Worm (Caenorhabditis elegans) whole organism, L3 larva: ENCODE measurements around the gene col-128.

ENCODE experiments used
- R02D3.7 ChIP-seq: fragments of 150-350 bp; optimal IDR thresholded peaks from 2 replicates; lab custom pipeline; 2014; ENCODE audit warnings: missing biosample characterization, missing genetic modification characterization
- ama-1 ChIP-seq: fragments of 150-350 bp; optimal IDR thresholded peaks from 2 replicates; lab custom pipeline; 2018
- ceh-16 ChIP-seq: sonication (generic microtip); optimal IDR thresholded peaks from 2 replicates; lab custom pipeline; 2017; ENCODE audit warnings: missing biosample characterization, missing genetic modification characterization
- ceh-28 ChIP-seq: fragments of 150-350 bp; optimal IDR thresholded peaks from 2 replicates; lab custom pipeline; 2014; ENCODE audit warnings: missing biosample characterization, missing genetic modification reagents, missing genetic modification characterization
- ceh-82 ChIP-seq: fragments of 150-350 bp; optimal IDR thresholded peaks from 2 replicates; lab custom pipeline; 2014; ENCODE audit warnings: missing biosample characterization, missing genetic modification characterization
- egl-27 ChIP-seq: sonication (generic microtip); optimal IDR thresholded peaks from 4 replicates; lab custom pipeline; 2017; ENCODE audit warnings: missing biosample characterization, missing genetic modification reagents, missing genetic modification characterization
- egl-5 ChIP-seq: fragments of 150-350 bp; optimal IDR thresholded peaks from 2 replicates; lab custom pipeline; 2017; ENCODE audit warnings: missing biosample characterization, missing genetic modification reagents, missing genetic modification characterization, inconsistent platforms
- elt-1 ChIP-seq: fragments of 150-350 bp; optimal IDR thresholded peaks from 2 replicates; lab custom pipeline; 2014; ENCODE audit warnings: missing biosample characterization, missing genetic modification characterization
- elt-2 ChIP-seq: sonication (generic microtip); optimal IDR thresholded peaks from 2 replicates; lab custom pipeline; 2016; ENCODE audit warnings: missing genetic modification reagents, mild to moderate bottlenecking, missing genetic modification characterization, missing compliant biosample characterization
- fkh-2 ChIP-seq: fragments of 150-350 bp; optimal IDR thresholded peaks from 2 replicates; lab custom pipeline; 2014; ENCODE audit warnings: missing biosample characterization, missing genetic modification reagents, missing genetic modification characterization
- fos-1 ChIP-seq: fragments of 150-350 bp; optimal IDR thresholded peaks from 2 replicates; lab custom pipeline; 2014; ENCODE audit warnings: missing biosample characterization, missing genetic modification characterization
- hmg-11 ChIP-seq: sonication (generic microtip); optimal IDR thresholded peaks from 2 replicates; lab custom pipeline; 2016; ENCODE audit warnings: missing genetic modification characterization, missing compliant biosample characterization
- jun-1 ChIP-seq: fragments of 150-350 bp; optimal IDR thresholded peaks from 2 replicates; lab custom pipeline; 2014; ENCODE audit warnings: missing biosample characterization, missing genetic modification reagents, missing genetic modification characterization
- lin-15B ChIP-seq: fragments of 150-350 bp; optimal IDR thresholded peaks from 2 replicates; lab custom pipeline; 2014; ENCODE audit warnings: missing biosample characterization, missing genetic modification characterization
- lin-39 ChIP-seq: fragments of 150-350 bp; optimal IDR thresholded peaks from 2 replicates; lab custom pipeline; 2018; ENCODE audit warnings: missing biosample characterization, missing genetic modification reagents, missing genetic modification characterization
- mml-1 ChIP-seq: fragments of 150-350 bp; sonication (generic microtip); optimal IDR thresholded peaks from 3 replicates; lab custom pipeline; 2014; ENCODE audit warnings: missing biosample characterization, missing genetic modification characterization
- nfya-1 ChIP-seq: sonication (generic microtip); optimal IDR thresholded peaks from 2 replicates; lab custom pipeline; 2017; ENCODE audit warnings: missing genetic modification characterization, mild to moderate bottlenecking, missing compliant biosample characterization, antibody characterized with exemption, moderate library complexity; ENCODE audit not compliant: insufficient read depth
- nhr-11 ChIP-seq: fragments of 150-350 bp; optimal IDR thresholded peaks from 2 replicates; lab custom pipeline; 2014; ENCODE audit warnings: missing biosample characterization, missing genetic modification characterization
- nhr-12 ChIP-seq: fragments of 150-350 bp; optimal IDR thresholded peaks from 2 replicates; lab custom pipeline; 2014; ENCODE audit warnings: missing biosample characterization, missing genetic modification characterization
- nhr-23 ChIP-seq: fragments of 150-350 bp; optimal IDR thresholded peaks from 2 replicates; lab custom pipeline; 2014; ENCODE audit warnings: missing biosample characterization, missing genetic modification reagents, missing genetic modification characterization
- nhr-237 ChIP-seq: fragments of 150-350 bp; optimal IDR thresholded peaks from 2 replicates; lab custom pipeline; 2014; ENCODE audit warnings: missing biosample characterization, missing genetic modification characterization
- nhr-25 ChIP-seq: sonication (generic microtip); optimal IDR thresholded peaks from 2 replicates; lab custom pipeline; 2017; ENCODE audit warnings: missing biosample characterization, missing genetic modification characterization
- nhr-43 ChIP-seq: sonication (generic microtip); optimal IDR thresholded peaks from 2 replicates; lab custom pipeline; 2016; ENCODE audit warnings: mild to moderate bottlenecking, missing genetic modification characterization, missing compliant biosample characterization; ENCODE audit not compliant: poor library complexity, severe bottlenecking
- nhr-67 ChIP-seq: fragments of 150-350 bp; optimal IDR thresholded peaks from 2 replicates; lab custom pipeline; 2014; ENCODE audit warnings: missing biosample characterization, missing genetic modification characterization
- nhr-76 ChIP-seq: fragments of 150-350 bp; sonication (generic microtip); optimal IDR thresholded peaks from 5 replicates; lab custom pipeline; 2014; ENCODE audit warnings: missing biosample characterization, missing genetic modification characterization
- nhr-77 ChIP-seq: fragments of 150-350 bp; optimal IDR thresholded peaks from 2 replicates; lab custom pipeline; 2014; ENCODE audit warnings: missing biosample characterization, missing genetic modification characterization
- pha-4 ChIP-seq: fragments of 150-350 bp; optimal IDR thresholded peaks from 2 replicates; lab custom pipeline; 2014; ENCODE audit warnings: missing biosample characterization, missing genetic modification reagents, missing genetic modification characterization
- pqm-1 ChIP-seq: fragments of 150-350 bp; optimal IDR thresholded peaks from 2 replicates; lab custom pipeline; 2017; ENCODE audit warnings: missing biosample characterization, missing genetic modification characterization, inconsistent platforms
- skn-1 ChIP-seq: fragments of 150-350 bp; optimal IDR thresholded peaks from 2 replicates; lab custom pipeline; 2014; ENCODE audit warnings: missing biosample characterization, missing genetic modification characterization
- snpc-4 ChIP-seq: fragments of 150-350 bp; optimal IDR thresholded peaks from 2 replicates; lab custom pipeline; 2014; ENCODE audit warnings: missing biosample characterization, missing genetic modification characterization
- tbx-2 ChIP-seq: sonication (generic microtip); optimal IDR thresholded peaks from 2 replicates; lab custom pipeline; 2016; ENCODE audit warnings: mild to moderate bottlenecking, missing genetic modification characterization, missing compliant biosample characterization
- unc-62 ChIP-seq: fragments of 150-350 bp; sonication (generic microtip); optimal IDR thresholded peaks from 4 replicates; lab custom pipeline; 2014; ENCODE audit warnings: missing biosample characterization, missing genetic modification reagents, missing genetic modification characterization
- zag-1 ChIP-seq: fragments of 150-350 bp; optimal IDR thresholded peaks from 2 replicates; lab custom pipeline; 2014; ENCODE audit warnings: missing biosample characterization, missing genetic modification characterization
- ztf-4 ChIP-seq: fragments of 150-350 bp; optimal IDR thresholded peaks from 2 replicates; lab custom pipeline; 2014; ENCODE audit warnings: missing biosample characterization, missing genetic modification characterization

The col-128 gene

DNA sequence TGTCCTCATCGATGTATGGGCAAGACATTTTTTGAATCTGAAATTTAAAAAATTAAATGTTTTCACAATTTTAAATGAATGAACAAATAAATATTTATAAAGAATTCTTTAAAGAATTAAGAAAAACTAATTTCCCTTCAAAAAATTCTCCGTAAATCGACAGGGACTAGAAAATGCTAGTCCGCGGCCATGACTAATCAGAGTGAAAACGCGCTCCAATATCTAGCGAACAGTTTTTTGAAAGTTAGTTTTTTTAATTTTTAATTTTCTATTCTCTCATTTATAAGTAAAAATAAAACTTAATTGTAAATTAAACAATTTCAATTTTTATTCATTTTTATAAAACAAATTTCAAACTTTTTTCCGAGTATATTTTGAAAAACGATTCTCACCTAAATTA lies 41.1 kb upstream of the col-128 start:
- TF ChIP-seq pha-4 (peak; percentile 82), mml-1 (no peak), lin-15B (peak; percentile 67), nhr-23 (tag; lab: Kevin White, UChicago) (peak; percentile 61), ama-1 (peak; percentile 18), zag-1 (tag; lab: Kevin White, UChicago) (no peak), nfya-1 (peak; percentile 69), R02D3.7 (tag; lab: Kevin White, UChicago) (peak; percentile 81), nhr-43 (tag; lab: Kevin White, UChicago) (peak; percentile 34)

DNA sequence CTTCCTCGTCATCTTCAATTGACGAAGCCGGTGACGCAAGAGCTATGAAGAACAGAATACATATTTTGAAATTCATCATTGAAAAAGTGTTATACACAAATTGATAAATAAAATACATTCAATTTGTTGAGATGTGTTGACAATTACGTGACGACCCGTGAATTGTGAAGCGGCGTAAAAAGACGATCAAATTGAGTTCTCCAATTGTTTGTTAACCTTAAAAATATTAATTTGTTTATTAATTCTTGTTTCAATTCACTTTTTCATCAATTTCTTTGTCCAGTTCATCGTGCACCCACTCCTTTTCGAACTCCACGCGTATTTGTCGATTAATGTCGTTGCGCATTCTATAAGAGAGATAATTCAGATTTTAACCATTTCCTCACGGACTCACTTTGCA lies 40.4 kb upstream of the col-128 start, which contains the start of gene spe-36:
TSS of gene spe-36 (minus strand) at position 101 of the 400 bp plus-strand sequence.
- no peak for TF ChIP-seq nhr-23 (tag; lab: Kevin White, UChicago)
- TF ChIP-seq elt-2 (tag; lab: Kevin White, UChicago) = no peak
- no peak for TF ChIP-seq nhr-67 (tag; lab: Kevin White, UChicago)
- TF ChIP-seq nfya-1 = no peak
- TF ChIP-seq fkh-2 (tag; lab: Kevin White, UChicago) = no peak
- TF ChIP-seq unc-62 (GFP tag; lab: Kevin White, UChicago) = no peak
- TF ChIP-seq lin-39 = no peak
- no peak for TF ChIP-seq ztf-4 (tag; lab: Kevin White, UChicago)
- TF ChIP-seq nhr-237 (tag; lab: Kevin White, UChicago) = no peak
- TF ChIP-seq nhr-77 (tag; lab: Kevin White, UChicago) = no peak
- no peak for TF ChIP-seq skn-1 (tag; lab: Kevin White, UChicago)

DNA sequence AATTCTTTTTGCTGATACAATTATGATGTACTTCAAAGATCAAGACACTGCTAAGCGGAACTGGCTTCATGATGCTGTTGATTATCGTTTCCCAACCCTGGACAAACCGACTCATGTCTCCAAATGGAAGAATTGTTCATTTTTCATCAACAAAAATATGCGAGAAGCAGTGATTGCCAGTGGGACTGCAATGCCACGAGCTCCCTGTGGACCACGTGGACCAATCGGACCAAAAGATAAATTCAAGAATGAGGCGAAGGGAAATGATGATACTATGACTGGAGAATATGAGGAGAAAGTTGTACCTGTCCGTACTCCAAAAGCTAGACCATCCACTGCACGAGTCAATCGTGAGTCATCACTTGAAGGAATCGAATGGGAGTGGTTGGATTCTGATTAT lies 34.7 kb upstream of the col-128 start:
- no peak for TF ChIP-seq egl-27
- TF ChIP-seq ceh-28 (tag; lab: Kevin White, UChicago) = no peak
- no peak for TF ChIP-seq nhr-12
- TF ChIP-seq snpc-4 (tag; lab: Kevin White, UChicago) = no peak
- TF ChIP-seq nhr-25 (tag; lab: Kevin White, UChicago) = no peak
- no peak for TF ChIP-seq jun-1 (tag; lab: Kevin White, UChicago)
- no peak for TF ChIP-seq nhr-11 (tag; lab: Kevin White, UChicago)
- TF ChIP-seq hmg-11 (tag; lab: Kevin White, UChicago) = no peak

DNA sequence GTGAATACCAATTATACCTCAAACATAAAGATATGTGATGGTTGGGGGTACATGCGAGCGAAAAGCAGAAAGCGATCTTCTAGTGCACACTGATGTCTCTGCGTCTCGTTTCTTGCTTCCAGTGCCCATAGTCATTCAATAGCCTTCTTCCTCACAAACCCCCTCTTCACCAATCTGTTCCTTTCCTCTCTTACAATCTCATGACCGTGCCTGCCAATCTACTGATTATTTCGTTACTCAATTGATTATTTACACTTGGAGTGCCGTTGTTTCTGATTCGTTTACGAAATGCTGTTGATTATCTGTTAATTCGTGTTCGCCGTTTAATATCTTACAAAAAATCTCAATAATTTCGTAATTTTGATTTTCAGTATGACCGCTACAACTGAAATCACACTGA lies 33.1 kb upstream of the col-128 start:
- TF ChIP-seq elt-2 (tag; lab: Kevin White, UChicago) (peak; percentile 32), tbx-2 (tag; lab: Kevin White, UChicago) (no peak), ztf-4 (tag; lab: Kevin White, UChicago) (no peak), egl-5 (tag; lab: Kevin White, UChicago) (no peak)

DNA sequence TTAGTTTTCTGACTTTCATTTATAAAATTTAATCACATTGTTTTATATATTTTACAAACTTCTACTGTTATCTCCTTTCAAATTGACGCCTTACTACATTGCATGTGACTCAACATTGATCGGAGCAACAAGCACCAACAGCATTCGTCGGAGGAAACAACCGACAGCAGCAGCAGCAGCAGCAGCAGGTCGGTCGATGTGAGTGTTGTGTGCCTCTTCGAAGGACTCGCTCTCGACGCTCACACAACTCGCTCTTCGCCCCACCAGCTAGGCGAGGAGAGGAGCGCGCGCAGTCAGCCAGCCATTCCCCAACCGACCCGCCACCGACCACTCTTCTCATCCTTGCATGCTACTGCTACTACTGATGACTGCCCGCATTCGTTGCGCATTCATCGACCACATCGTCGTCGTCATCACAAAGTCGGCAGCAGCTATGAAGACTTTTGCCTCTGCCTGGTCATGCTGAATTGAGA lies 32.2 kb upstream of the col-128 start, which contains the start of gene F12F6.1:
TSS of gene F12F6.1 (plus strand) at position 51 of the 473 bp plus-strand sequence.
- TF ChIP-seq skn-1 (tag; lab: Kevin White, UChicago) (peak; percentile 48), nhr-76 (tag; lab: Kevin White, UChicago) (no peak), nfya-1 (peak; percentile 41), nhr-237 (tag; lab: Kevin White, UChicago) (no peak), elt-2 (tag; lab: Kevin White, UChicago) (peak; percentile 36), pha-4 (peak; percentile 43), egl-5 (tag; lab: Kevin White, UChicago) (no peak)

DNA sequence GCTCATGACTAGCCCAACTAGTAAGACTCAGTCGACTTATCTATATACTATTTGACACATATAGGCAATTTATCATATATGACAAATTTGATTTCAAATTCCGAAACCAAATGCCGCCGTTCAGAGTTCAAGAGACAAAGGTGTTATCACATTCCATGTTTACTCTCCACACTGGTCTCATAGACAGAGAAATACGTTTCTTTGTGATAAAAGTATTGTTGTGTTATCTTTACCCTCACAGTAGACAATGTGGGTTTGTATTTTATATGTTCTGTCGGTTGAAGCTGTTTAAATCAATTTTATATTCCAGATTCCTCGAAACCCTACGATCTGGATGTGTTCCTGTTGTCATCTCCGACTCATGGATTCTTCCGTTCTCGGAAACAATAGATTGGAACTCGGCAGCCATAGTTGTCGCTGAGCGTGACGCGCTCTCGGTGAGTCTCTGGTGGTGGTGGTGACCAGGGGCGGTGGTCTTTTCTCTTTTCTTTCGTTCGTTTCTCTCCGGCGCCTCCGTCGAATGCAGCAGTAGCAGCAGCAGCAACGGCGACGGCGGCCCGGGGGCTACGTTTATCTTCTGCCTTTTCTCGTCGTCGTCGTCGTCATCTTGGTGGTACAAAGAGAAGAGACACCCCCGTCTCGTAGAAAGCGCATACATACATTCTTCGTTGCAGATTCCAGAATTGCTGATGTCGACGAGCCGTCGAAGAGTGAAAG lies 30.8 kb upstream of the col-128 start:
- TF ChIP-seq skn-1 (tag; lab: Kevin White, UChicago) (no peak), pha-4 (peak; percentile 19), ama-1 (no peak), ceh-28 (tag; lab: Kevin White, UChicago) (no peak), ceh-16 (tag; lab: Kevin White, UChicago) (no peak), zag-1 (tag; lab: Kevin White, UChicago) (no peak), pqm-1 (tag; lab: Kevin White, UChicago) (peak; percentile 77), elt-1 (tag; lab: Kevin White, UChicago) (no peak), nhr-77 (tag; lab: Kevin White, UChicago) (no peak), egl-5 (tag; lab: Kevin White, UChicago) (no peak), elt-2 (tag; lab: Kevin White, UChicago) (peak; percentile 69), lin-15B (no peak), nhr-11 (tag; lab: Kevin White, UChicago) (no peak), ceh-82 (tag; lab: Kevin White, UChicago) (no peak), fos-1 (no peak)
